Worm (Caenorhabditis elegans) whole organism, L2 larva: ENCODE data around the gene twk-2.

Experiments
- ceh-82 ChIP-seq: fragments of 150-350 bp; optimal IDR thresholded peaks from 2 replicates; lab custom pipeline; 2014; ENCODE audit warnings: missing biosample characterization, missing genetic modification characterization
- lsy-2 ChIP-seq, 2 experiments: fragments of 150-350 bp in 1 of 2; sonication (generic microtip) in 1 of 2; optimal IDR thresholded peaks; 2 replicates each; lab custom pipeline; 2014 to 2017; ENCODE audit warnings: missing biosample characterization in 2 of 2, missing genetic modification characterization in 2 of 2
- nhr-237 ChIP-seq: fragments of 150-350 bp; optimal IDR thresholded peaks from 2 replicates; lab custom pipeline; 2014; ENCODE audit warnings: missing biosample characterization, missing genetic modification characterization
- skn-1 ChIP-seq: sonication (generic microtip); optimal IDR thresholded peaks from 2 replicates; lab custom pipeline; 2017; ENCODE audit warnings: missing biosample characterization, missing genetic modification characterization

DNA sequence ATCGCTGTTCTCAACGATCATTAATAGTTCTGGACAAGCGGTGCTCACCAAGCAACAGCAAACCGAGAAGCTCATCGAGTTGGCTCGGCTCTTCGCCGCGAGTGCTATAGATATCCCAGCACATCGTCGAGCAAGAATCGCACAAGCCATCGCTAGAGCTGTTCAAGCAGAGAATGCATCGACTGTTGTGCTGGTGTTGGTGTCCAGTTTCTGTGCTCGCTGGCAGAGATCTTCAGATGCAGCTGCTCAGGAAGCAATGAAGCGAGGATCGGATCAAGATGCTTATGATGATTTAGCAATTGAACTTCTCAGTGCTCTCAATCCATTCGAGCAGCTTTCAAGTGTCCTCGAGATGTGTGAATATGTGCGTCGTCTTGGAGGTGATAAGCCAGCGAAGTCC is 24.8 kb downstream of the twk-2 start:
- no peak for TF ChIP-seq skn-1 (tag; lab: Kevin White, UChicago)
- no peak for TF ChIP-seq nhr-237
- no peak for TF ChIP-seq ceh-82
- TF ChIP-seq lsy-2 (tag; optimal IDR thresholded peaks at IDR 0.05; lab: Kevin White, UChicago) = no peak
